Worm (Caenorhabditis elegans) whole organism, L4/young adult: Measurements from ENCODE around the gene far-8.

Experiments
- W03F9.2 ChIP-seq: fragments of 150-350 bp; optimal IDR thresholded peaks from 2 replicates; lab custom pipeline; 2014; ENCODE audit warnings: missing biosample characterization, missing genetic modification characterization
- dao-5 ChIP-seq: sonication (generic microtip); optimal IDR thresholded peaks from 2 replicates; lab custom pipeline; 2016; ENCODE audit warnings: missing genotype, missing genetic modification characterization, moderate library complexity, missing compliant biosample characterization
- him-1 ChIP-seq: sonication (generic microtip); optimal IDR thresholded peaks from 2 replicates; lab custom pipeline; 2016; ENCODE audit warnings: missing genotype, missing genetic modification reagents, missing genetic modification characterization, missing compliant biosample characterization

DNA sequence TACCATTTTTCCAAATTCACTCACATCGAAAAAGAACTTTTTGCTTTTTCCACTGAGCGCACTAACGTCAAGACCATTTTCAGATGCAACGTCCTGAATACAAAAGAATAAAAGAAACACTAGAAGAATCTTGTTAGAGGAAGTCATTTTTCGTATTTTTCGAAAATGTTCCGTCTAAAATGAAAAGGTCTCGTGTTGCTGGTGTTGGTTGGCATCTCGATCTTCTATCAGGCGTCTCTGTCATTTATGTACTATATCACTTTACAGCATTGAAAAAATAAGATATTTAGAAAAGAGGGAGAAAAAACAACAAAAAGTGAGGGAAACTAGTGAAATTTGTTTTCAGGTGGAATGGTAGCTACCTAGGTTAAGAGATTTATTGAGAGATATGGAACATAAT is 1.6 kb upstream of the far-8 start, which contains the start of gene K02F3.9:
- TF ChIP-seq him-1 (tag; lab: Kevin White, UChicago) = no peak
- no peak for TF ChIP-seq W03F9.2
- no peak for TF ChIP-seq dao-5 (tag; lab: Kevin White, UChicago)
